Fruit fly (Drosophila melanogaster): ENCODE results near the gene CG18814.
A peak's percentile ranks its signal among the peaks of the same experiment; 100 is the strongest.

- TF ChIP-seq Dif (GFP tag; optimal IDR thresholded peaks at IDR 0.05; ENCODE audit: partially characterized antibody) (no peak), Jra (GFP tag; optimal IDR thresholded peaks at IDR 0.05) (no peak), CG9705 (GFP tag; optimal IDR thresholded peaks at IDR 0.05) (no peak), usp (GFP tag; optimal IDR thresholded peaks at IDR 0.05) (no peak), h (GFP tag; optimal IDR thresholded peaks at IDR 0.05) (peak; percentile 35), pan (optimal IDR thresholded peaks at IDR 0.05) (no peak), Abd-B (GFP tag; optimal IDR thresholded peaks at IDR 0.05) (no peak)
Observed at dm6 chr3L:16377768-16378764, 8.4 kb downstream of the CG18814 start, which contains the start of gene roq.
